Worm (Caenorhabditis elegans) whole organism, L2 larva: Measurements from ENCODE around the gene F46B6.5.

ENCODE experiments used
- C34F6.9 ChIP-seq: fragments of 150-350 bp; optimal IDR thresholded peaks from 2 replicates; lab custom pipeline; 2014; ENCODE audit warnings: missing biosample characterization, missing genetic modification characterization
- F13H6.1 ChIP-seq: sonication (generic microtip); optimal IDR thresholded peaks from 2 replicates; lab custom pipeline; 2016; ENCODE audit warnings: missing genetic modification characterization, missing compliant biosample characterization
- R02D3.7 ChIP-seq: fragments of 150-350 bp; optimal IDR thresholded peaks from 2 replicates; lab custom pipeline; 2014; ENCODE audit warnings: missing biosample characterization, missing genetic modification characterization
- Y55F3AM.14 ChIP-seq: fragments of 200-800 bp; sonication (Bioruptor generic); optimal IDR thresholded peaks from 2 replicates; lab custom pipeline; 2018; ENCODE audit warnings: mild to moderate bottlenecking, missing genetic modification characterization, missing compliant biosample characterization
- ZK546.5 ChIP-seq: sonication (generic microtip); optimal IDR thresholded peaks from 2 replicates; lab custom pipeline; 2017; ENCODE audit warnings: missing biosample characterization, missing genetic modification characterization
- alr-1 ChIP-seq: fragments of 150-350 bp; optimal IDR thresholded peaks from 2 replicates; lab custom pipeline; 2014; ENCODE audit warnings: missing biosample characterization, missing genetic modification characterization
- aly-2 ChIP-seq: fragments of 150-350 bp; optimal IDR thresholded peaks from 2 replicates; lab custom pipeline; 2014; ENCODE audit warnings: missing biosample characterization, missing genetic modification characterization
- ama-1 ChIP-seq: fragments of 150-350 bp; optimal IDR thresholded peaks from 2 replicates; lab custom pipeline; 2018; ENCODE audit warnings: inconsistent platforms
- blmp-1 ChIP-seq: sonication (generic microtip); optimal IDR thresholded peaks from 2 replicates; lab custom pipeline; 2017; ENCODE audit warnings: missing genetic modification characterization, mild to moderate bottlenecking, missing compliant biosample characterization, antibody characterized with exemption, moderate library complexity; ENCODE audit not compliant: insufficient read depth
- ceh-82 ChIP-seq: fragments of 150-350 bp; optimal IDR thresholded peaks from 2 replicates; lab custom pipeline; 2014; ENCODE audit warnings: missing biosample characterization, missing genetic modification characterization
- crh-2 ChIP-seq: sonication (generic microtip); optimal IDR thresholded peaks from 2 replicates; lab custom pipeline; 2017; ENCODE audit warnings: missing biosample characterization, missing genetic modification characterization
- dmd-4 ChIP-seq: sonication (generic microtip); optimal IDR thresholded peaks from 2 replicates; lab custom pipeline; 2017; ENCODE audit warnings: missing biosample characterization, missing genetic modification characterization
- elt-1 ChIP-seq: fragments of 150-350 bp; optimal IDR thresholded peaks from 2 replicates; lab custom pipeline; 2014; ENCODE audit warnings: missing biosample characterization, missing genetic modification characterization
- elt-3 ChIP-seq: sonication (generic microtip); optimal IDR thresholded peaks from 2 replicates; lab custom pipeline; 2017; ENCODE audit warnings: missing biosample characterization, missing genetic modification characterization
- fos-1 ChIP-seq: fragments of 150-350 bp; optimal IDR thresholded peaks from 2 replicates; lab custom pipeline; 2014; ENCODE audit warnings: missing biosample characterization, missing genetic modification characterization
- gmeb-1 ChIP-seq: fragments of 150-350 bp; optimal IDR thresholded peaks from 2 replicates; lab custom pipeline; 2014; ENCODE audit warnings: missing biosample characterization, missing genetic modification characterization
- lsy-2 ChIP-seq, 2 experiments: fragments of 150-350 bp in 1 of 2; sonication (generic microtip) in 1 of 2; optimal IDR thresholded peaks; 2 replicates each; lab custom pipeline; 2014 to 2017; ENCODE audit warnings: missing biosample characterization in 2 of 2, missing genetic modification characterization in 2 of 2
- mab-5 ChIP-seq: fragments of 150-350 bp; optimal IDR thresholded peaks from 2 replicates; lab custom pipeline; 2014; ENCODE audit warnings: missing biosample characterization, missing genetic modification characterization
- mbf-1 ChIP-seq: sonication (generic microtip); optimal IDR thresholded peaks from 2 replicates; lab custom pipeline; 2017; ENCODE audit warnings: missing biosample characterization, missing genetic modification characterization
- mdl-1 ChIP-seq, 2 experiments: fragments of 150-350 bp in 1 of 2; sonication (generic microtip) in 1 of 2; optimal IDR thresholded peaks; 2 replicates each; lab custom pipeline; 2017; ENCODE audit warnings: missing biosample characterization in 2 of 2, missing genetic modification characterization in 2 of 2
- nhr-10 ChIP-seq: sonication (generic microtip); optimal IDR thresholded peaks from 2 replicates; lab custom pipeline; 2017; ENCODE audit warnings: missing biosample characterization, missing genetic modification characterization
- nhr-11 ChIP-seq: fragments of 150-350 bp; optimal IDR thresholded peaks from 2 replicates; lab custom pipeline; 2014; ENCODE audit warnings: missing biosample characterization, missing genetic modification characterization
- nhr-129 ChIP-seq: fragments of 150-350 bp; optimal IDR thresholded peaks from 2 replicates; lab custom pipeline; 2014; ENCODE audit warnings: missing biosample characterization, missing genetic modification characterization
- nhr-23 ChIP-seq: fragments of 150-350 bp; optimal IDR thresholded peaks from 2 replicates; lab custom pipeline; 2014; ENCODE audit warnings: missing biosample characterization, missing genetic modification reagents, missing genetic modification characterization
- nhr-237 ChIP-seq: fragments of 150-350 bp; optimal IDR thresholded peaks from 2 replicates; lab custom pipeline; 2014; ENCODE audit warnings: missing biosample characterization, missing genetic modification characterization
- nhr-25 ChIP-seq: fragments of 150-350 bp; sonication (generic microtip); optimal IDR thresholded peaks from 3 replicates; lab custom pipeline; 2014; ENCODE audit warnings: missing biosample characterization, missing genetic modification characterization
- nhr-6 ChIP-seq: fragments of 150-350 bp; optimal IDR thresholded peaks from 2 replicates; lab custom pipeline; 2014; ENCODE audit warnings: missing biosample characterization, missing genetic modification characterization
- sem-4 ChIP-seq: fragments of 150-350 bp; optimal IDR thresholded peaks from 2 replicates; lab custom pipeline; 2014; ENCODE audit warnings: missing biosample characterization, missing genetic modification reagents, missing genetic modification characterization
- skn-1 ChIP-seq: sonication (generic microtip); optimal IDR thresholded peaks from 2 replicates; lab custom pipeline; 2017; ENCODE audit warnings: missing biosample characterization, missing genetic modification characterization
- sma-9 ChIP-seq, 2 experiments: fragments of 150-350 bp in 1 of 2; sonication (generic microtip) in 1 of 2; optimal IDR thresholded peaks; 2 replicates each; lab custom pipeline; 2014 to 2016; ENCODE audit warnings: missing genetic modification characterization in 2 of 2, mild to moderate bottlenecking in 1 of 2, missing biosample characterization in 1 of 2, missing compliant biosample characterization in 1 of 2, missing genetic modification reagents in 1 of 2, moderate library complexity in 1 of 2
- snpc-4 ChIP-seq: fragments of 150-350 bp; optimal IDR thresholded peaks from 2 replicates; lab custom pipeline; 2014; ENCODE audit warnings: missing biosample characterization, missing genetic modification characterization
- unc-39 ChIP-seq: fragments of 150-350 bp; optimal IDR thresholded peaks from 2 replicates; lab custom pipeline; 2014; ENCODE audit warnings: missing biosample characterization, missing genetic modification characterization
- unc-62 ChIP-seq: fragments of 150-350 bp; optimal IDR thresholded peaks from 2 replicates; lab custom pipeline; 2014; ENCODE audit warnings: missing biosample characterization, missing genetic modification reagents, missing genetic modification characterization
- zag-1 ChIP-seq: fragments of 150-350 bp; optimal IDR thresholded peaks from 2 replicates; lab custom pipeline; 2014; ENCODE audit warnings: missing biosample characterization, missing genetic modification characterization
- ztf-11 ChIP-seq: sonication (generic microtip); optimal IDR thresholded peaks from 2 replicates; lab custom pipeline; 2017; ENCODE audit warnings: missing biosample characterization, missing genetic modification characterization

F46B6.5 gene

ce11 chrV:9786721-9787131, 3.9 kb upstream of the F46B6.5 start, which contains the start of gene F46B6.6:
Gene F46B6.6, minus strand, starts transcription at chrV:9786868.
- TF ChIP-seq sem-4 (tag; lab: Kevin White, UChicago): no peak
- peak; percentile 82 for TF ChIP-seq ama-1 (lab: Kevin White, UChicago)
- no peak for TF ChIP-seq sma-9 (GFP tag; optimal IDR thresholded peaks at IDR 0.05; lab: Kevin White, UChicago)
- no peak for TF ChIP-seq sma-9 (tag; optimal IDR thresholded peaks at IDR 0.05; lab: Kevin White, UChicago)
- TF ChIP-seq gmeb-1 (tag; lab: Kevin White, UChicago): no peak
- peak; percentile 6 for TF ChIP-seq nhr-129 (tag; lab: Kevin White, UChicago)
- TF ChIP-seq nhr-6 (tag; lab: Kevin White, UChicago): no peak
- TF ChIP-seq F13H6.1: peak; percentile 6
- peak; percentile 39 for TF ChIP-seq nhr-25
- TF ChIP-seq alr-1: no peak
- no peak for TF ChIP-seq nhr-237 (tag; lab: Kevin White, UChicago)
- no peak for TF ChIP-seq skn-1 (tag; lab: Kevin White, UChicago)
- no peak for TF ChIP-seq elt-3
- no peak for TF ChIP-seq ztf-11
- no peak for TF ChIP-seq nhr-11 (tag; lab: Kevin White, UChicago)
- TF ChIP-seq ceh-82 (tag; lab: Kevin White, UChicago): no peak

ce11 chrV:9784215-9784614, 1.3 kb upstream of the F46B6.5 start:
- TF ChIP-seq aly-2 (tag; lab: Kevin White, UChicago) (no peak), fos-1 (tag; lab: Kevin White, UChicago) (no peak), unc-62 (GFP tag; lab: Kevin White, UChicago) (no peak), lsy-2 (tag; optimal IDR thresholded peaks at IDR 0.05; lab: Kevin White, UChicago) (no peak), nhr-129 (tag; lab: Kevin White, UChicago) (no peak), mab-5 (tag; lab: Kevin White, UChicago) (no peak), blmp-1 (tag; lab: Kevin White, UChicago) (no peak), ceh-82 (tag; lab: Kevin White, UChicago) (no peak), zag-1 (tag; lab: Kevin White, UChicago) (no peak), snpc-4 (tag; lab: Kevin White, UChicago) (no peak), skn-1 (tag; lab: Kevin White, UChicago) (no peak), mbf-1 (tag; lab: Kevin White, UChicago) (no peak), sem-4 (tag; lab: Kevin White, UChicago) (no peak), nhr-10 (no peak), nhr-6 (tag; lab: Kevin White, UChicago) (no peak), ZK546.5 (tag; lab: Kevin White, UChicago) (no peak), F13H6.1 (no peak)

- TF ChIP-seq snpc-4 (tag; lab: Kevin White, UChicago) (no peak), lsy-2 (tag; optimal IDR thresholded peaks at IDR 0.05; lab: Kevin White, UChicago) (no peak), nhr-237 (tag; lab: Kevin White, UChicago) (no peak), mbf-1 (tag; lab: Kevin White, UChicago) (no peak), ceh-82 (tag; lab: Kevin White, UChicago) (no peak), crh-2 (tag; lab: Kevin White, UChicago) (no peak), sem-4 (tag; lab: Kevin White, UChicago) (no peak), nhr-11 (tag; lab: Kevin White, UChicago) (no peak), ZK546.5 (tag; lab: Kevin White, UChicago) (no peak), mdl-1 (tag; optimal IDR thresholded peaks at IDR 0.05; lab: Kevin White, UChicago) (no peak), unc-62 (GFP tag; lab: Kevin White, UChicago) (no peak), gmeb-1 (tag; lab: Kevin White, UChicago) (no peak), C34F6.9 (no peak), nhr-129 (tag; lab: Kevin White, UChicago) (no peak), ama-1 (lab: Kevin White, UChicago) (no peak), skn-1 (tag; lab: Kevin White, UChicago) (no peak), dmd-4 (no peak)
These were observed 824 bp downstream of the F46B6.5 start for ce11 chrV:9782045-9782444.

ce11 chrV:9779418-9779817, 3.5 kb downstream of the F46B6.5 start, which contains the start of gene F46B6.4:
Gene F46B6.4, minus strand, starts transcription at chrV:9779518.
- TF ChIP-seq C34F6.9: no peak
- no peak for TF ChIP-seq snpc-4 (tag; lab: Kevin White, UChicago)
- TF ChIP-seq crh-2 (tag; lab: Kevin White, UChicago): no peak
- TF ChIP-seq Y55F3AM.14: no peak
- TF ChIP-seq mdl-1 (tag; optimal IDR thresholded peaks at IDR 0.05; lab: Kevin White, UChicago): no peak
- no peak for TF ChIP-seq nhr-129 (tag; lab: Kevin White, UChicago)
- TF ChIP-seq unc-39 (tag; lab: Kevin White, UChicago): no peak

- TF ChIP-seq nhr-23 (tag; lab: Kevin White, UChicago) (no peak), nhr-11 (tag; lab: Kevin White, UChicago) (no peak), C34F6.9 (no peak), nhr-25 (no peak), R02D3.7 (tag; lab: Kevin White, UChicago) (no peak), elt-1 (tag; lab: Kevin White, UChicago) (no peak), sem-4 (tag; lab: Kevin White, UChicago) (no peak)
These were observed 5.2 kb downstream of the F46B6.5 start, which contains the start of gene smg-4 for ce11 chrV:9777645-9778044. Gene smg-4, minus strand, starts transcription at chrV:9777745.
